Worm (Caenorhabditis elegans) whole organism, young adult: Measurements from ENCODE around the gene dnj-25.

Source experiments
- B0019.2 ChIP-seq: fragments of 200-800 bp; sonication (Bioruptor generic); conservative IDR thresholded peaks from 2 replicates; pipeline ENCODE4 v1.3.6; 2022; ENCODE audit warnings: missing genetic modification reagents, missing genetic modification characterization, missing compliant biosample characterization
- B0035.1 ChIP-seq: sonication (generic microtip); optimal IDR thresholded peaks from 2 replicates; lab custom pipeline; 2016; ENCODE audit warnings: missing genetic modification characterization, mild to moderate bottlenecking, missing compliant biosample characterization, missing genotype, missing genetic modification reagents
- F10E7.11 ChIP-seq: sonication (generic microtip); optimal IDR thresholded peaks from 2 replicates; lab custom pipeline; 2017; ENCODE audit warnings: mild to moderate bottlenecking, missing genetic modification characterization, moderate library complexity, missing compliant biosample characterization
- F52B5.7 ChIP-seq: sonication (generic microtip); optimal IDR thresholded peaks from 2 replicates; lab custom pipeline; 2016; ENCODE audit warnings: mild to moderate bottlenecking, missing genetic modification characterization, missing compliant biosample characterization
- F55B11.4 ChIP-seq: sonication (generic microtip); optimal IDR thresholded peaks from 2 replicates; lab custom pipeline; 2016; ENCODE audit warnings: missing compliant biosample characterization, missing genetic modification characterization, borderline replicate concordance; ENCODE audit not compliant: insufficient read depth
- K12H6.12 ChIP-seq: fragments of 200-800 bp; sonication (Bioruptor generic); optimal IDR thresholded peaks from 2 replicates; lab custom pipeline; 2018; ENCODE audit warnings: mild to moderate bottlenecking, missing genetic modification characterization, missing compliant biosample characterization
- T26A5.8 ChIP-seq: sonication (generic microtip); optimal IDR thresholded peaks from 2 replicates; lab custom pipeline; 2016; ENCODE audit warnings: missing genetic modification characterization, missing compliant biosample characterization
- Y53G8AR.9 ChIP-seq: fragments of 200-800 bp; sonication (Bioruptor generic); conservative IDR thresholded peaks from 2 replicates; pipeline ENCODE4 v1.3.6; 2022; ENCODE audit warnings: missing genetic modification reagents, missing genetic modification characterization, missing compliant biosample characterization
- ZK185.1 ChIP-seq: sonication (generic microtip); optimal IDR thresholded peaks from 2 replicates; lab custom pipeline; 2016; ENCODE audit warnings: mild to moderate bottlenecking, missing genetic modification characterization, missing compliant biosample characterization; ENCODE audit not compliant: poor library complexity, severe bottlenecking
- athp-1 ChIP-seq: sonication (generic microtip); optimal IDR thresholded peaks from 2 replicates; lab custom pipeline; 2017; ENCODE audit warnings: mild to moderate bottlenecking, missing genetic modification characterization, missing compliant biosample characterization
- attf-6 ChIP-seq: fragments of 200-800 bp; sonication (Bioruptor generic); IDR thresholded peaks from 2 replicates; pipeline ENCODE4 v1.3.6; 2022; ENCODE audit warnings: missing genetic modification reagents, missing genetic modification characterization, missing compliant biosample characterization
- bed-1 ChIP-seq: fragments of 200-800 bp; sonication (Bioruptor generic); IDR thresholded peaks from 2 replicates; pipeline ENCODE4 v1.3.6; 2022; ENCODE audit warnings: missing genetic modification reagents, missing genetic modification characterization, missing compliant biosample characterization
- cebp-1 ChIP-seq, 2 experiments: fragments of 200-800 bp in 1 of 2; sonication (Bioruptor generic) in 1 of 2; sonication (generic microtip) in 1 of 2; IDR thresholded peaks in 1 of 2; optimal IDR thresholded peaks in 1 of 2; 2 replicates each; pipeline versions ENCODE4 v1.3.6 to Lab custom; 2017 to 2022; ENCODE audit warnings: missing compliant biosample characterization in 2 of 2, missing genetic modification characterization in 2 of 2, mild to moderate bottlenecking in 1 of 2, missing genetic modification reagents in 1 of 2, moderate library complexity in 1 of 2
- ceh-100 ChIP-seq: fragments of 200-800 bp; sonication (Bioruptor generic); IDR thresholded peaks from 2 replicates; pipeline ENCODE4 v1.3.6; 2022; ENCODE audit warnings: missing genetic modification reagents, missing genetic modification characterization, missing compliant biosample characterization
- dox-1 ChIP-seq: fragments of 200-800 bp; sonication (Bioruptor generic); IDR thresholded peaks from 2 replicates; pipeline ENCODE4 v1.3.6; 2022; ENCODE audit warnings: missing genetic modification reagents, missing genetic modification characterization, missing compliant biosample characterization
- dpl-1 ChIP-seq: fragments of 150-350 bp; optimal IDR thresholded peaks from 2 replicates; lab custom pipeline; 2014; ENCODE audit warnings: missing biosample characterization, missing genetic modification reagents, missing genetic modification characterization
- ets-4 ChIP-seq: fragments of 200-800 bp; sonication (Bioruptor generic); optimal IDR thresholded peaks from 2 replicates; lab custom pipeline; 2018; ENCODE audit warnings: mild to moderate bottlenecking, missing genetic modification characterization, missing compliant biosample characterization
- hlh-26 ChIP-seq: fragments of 200-800 bp; sonication (Bioruptor generic); conservative IDR thresholded peaks from 2 replicates; pipeline ENCODE4 v1.3.6; 2022; ENCODE audit warnings: missing genetic modification reagents, missing genetic modification characterization, missing compliant biosample characterization
- hmg-1.2 ChIP-seq: fragments of 200-800 bp; sonication (Bioruptor generic); IDR thresholded peaks from 2 replicates; pipeline ENCODE4 v1.3.6; 2022; ENCODE audit warnings: missing genetic modification reagents, missing genetic modification characterization, missing compliant biosample characterization
- hsf-1 ChIP-seq: fragments of 200-800 bp; sonication (Bioruptor generic); IDR thresholded peaks from 2 replicates; pipeline ENCODE4 v1.3.6; 2022; ENCODE audit warnings: missing genetic modification reagents, missing genetic modification characterization, missing compliant biosample characterization
- lag-1 ChIP-seq: fragments of 200-800 bp; sonication (Bioruptor generic); IDR thresholded peaks from 2 replicates; pipeline ENCODE4 v1.3.6; 2022; ENCODE audit warnings: missing genetic modification reagents, missing genetic modification characterization, missing compliant biosample characterization
- lin-26 ChIP-seq: fragments of 200-800 bp; sonication (Bioruptor generic); IDR thresholded peaks from 2 replicates; pipeline ENCODE4 v1.3.6; 2022; ENCODE audit warnings: missing genetic modification reagents, missing genetic modification characterization, missing compliant biosample characterization
- lin-35 ChIP-seq, 3 experiments: fragments of 150-350 bp in 2 of 3; sonication (generic microtip) in 1 of 3; optimal IDR thresholded peaks; 2 replicates each; lab custom pipeline; 2014 to 2018; ENCODE audit warnings: missing biosample characterization in 3 of 3, missing genetic modification characterization in 3 of 3, missing genetic modification reagents in 3 of 3
- madf-8 ChIP-seq: fragments of 200-800 bp; sonication (Bioruptor generic); conservative IDR thresholded peaks from 2 replicates; pipeline ENCODE4 v1.3.6; 2022; ENCODE audit warnings: missing genetic modification reagents, missing genetic modification characterization, missing compliant biosample characterization
- mcd-1 ChIP-seq: fragments of 200-800 bp; sonication (Bioruptor generic); IDR thresholded peaks from 2 replicates; pipeline ENCODE4 v1.3.6; 2022; ENCODE audit warnings: missing genetic modification reagents, missing genetic modification characterization, missing compliant biosample characterization
- mel-28 ChIP-seq: sonication (generic microtip); optimal IDR thresholded peaks from 2 replicates; lab custom pipeline; 2016; ENCODE audit warnings: borderline replicate concordance, mild to moderate bottlenecking, missing genetic modification characterization, missing compliant biosample characterization
- mes-4 ChIP-seq: sonication (generic microtip); optimal IDR thresholded peaks from 2 replicates; lab custom pipeline; 2016; ENCODE audit warnings: missing genotype, missing genetic modification characterization, missing compliant biosample characterization
- nfyb-1 ChIP-seq: fragments of 200-800 bp; sonication (Bioruptor generic); IDR thresholded peaks from 2 replicates; pipeline ENCODE4 v1.3.6; 2022; ENCODE audit warnings: missing genetic modification reagents, missing genetic modification characterization, missing compliant biosample characterization
- nhr-120 ChIP-seq: fragments of 200-800 bp; sonication (Bioruptor generic); IDR thresholded peaks from 2 replicates; pipeline ENCODE4 v1.3.6; 2022; ENCODE audit warnings: missing genetic modification characterization, missing compliant biosample characterization
- nhr-179 ChIP-seq: sonication (generic microtip); optimal IDR thresholded peaks from 2 replicates; lab custom pipeline; 2016; ENCODE audit warnings: mild to moderate bottlenecking, missing genetic modification characterization, missing compliant biosample characterization
- rec-8 ChIP-seq, 2 experiments: sonication (generic microtip); optimal IDR thresholded peaks; 2 replicates each; lab custom pipeline; 2016; ENCODE audit warnings: mild to moderate bottlenecking in 2 of 2, missing genetic modification characterization in 2 of 2, missing genetic modification reagents in 2 of 2, missing genotype in 2 of 2, missing biosample characterization in 1 of 2, missing compliant biosample characterization in 1 of 2, moderate library complexity in 1 of 2
- unc-62 ChIP-seq: fragments of 150-350 bp; optimal IDR thresholded peaks from 2 replicates; lab custom pipeline; 2014; ENCODE audit warnings: missing biosample characterization, missing genetic modification reagents, missing genetic modification characterization
- xnd-1 ChIP-seq: sonication (generic microtip); optimal IDR thresholded peaks from 2 replicates; lab custom pipeline; 2016; ENCODE audit warnings: missing genotype, missing genetic modification reagents, missing genetic modification characterization, missing compliant biosample characterization
- zfh-2 ChIP-seq: fragments of 200-800 bp; sonication (Bioruptor generic); conservative IDR thresholded peaks from 2 replicates; pipeline ENCODE4 v1.3.6; 2022; ENCODE audit warnings: missing genetic modification reagents, missing genetic modification characterization, missing compliant biosample characterization
- ztf-18 ChIP-seq: sonication (generic microtip); optimal IDR thresholded peaks from 2 replicates; lab custom pipeline; 2016; ENCODE audit warnings: missing genotype, mild to moderate bottlenecking, missing genetic modification characterization, missing compliant biosample characterization
- ztf-28 ChIP-seq: fragments of 200-800 bp; sonication (Bioruptor generic); IDR thresholded peaks from 2 replicates; pipeline ENCODE4 v1.3.6; 2022; ENCODE audit warnings: missing genetic modification reagents, missing genetic modification characterization, missing compliant biosample characterization
- ztf-3 ChIP-seq: fragments of 200-800 bp; sonication (Bioruptor generic); optimal IDR thresholded peaks from 2 replicates; lab custom pipeline; 2018; ENCODE audit warnings: mild to moderate bottlenecking, missing genetic modification characterization, missing compliant biosample characterization

The dnj-25 gene

ce11 chrV:20728763-20729350 lies 15.3 kb downstream of the dnj-25 start, which contains the start of gene ipla-3 (continued):
- no peak for TF ChIP-seq ets-4 (GFP tag; lab: Kevin White, UChicago)
- TF ChIP-seq hlh-26, result no peak
- TF ChIP-seq mel-28, result no peak
- no peak for TF ChIP-seq ztf-18
- no peak for TF ChIP-seq zfh-2 (GFP tag; lab: Robert Waterston, UW)
- TF ChIP-seq lin-35 (GFP tag; optimal IDR thresholded peaks at IDR 0.05; lab: Kevin White, UChicago), result peak in 1 of 3 experiments; percentile 26
- no peak for TF ChIP-seq xnd-1 (tag; lab: Kevin White, UChicago)
- peak; percentile 72 for TF ChIP-seq K12H6.12
- 0 out of 2 replicates have a peak, but pooled peaks have one; percentile 51 for TF ChIP-seq nfyb-1 (GFP tag; lab: Robert Waterston, UW)
- TF ChIP-seq unc-62 (GFP tag; lab: Kevin White, UChicago), result peak; percentile 1
- peak; percentile 79 for TF ChIP-seq cebp-1 (GFP tag; IDR thresholded peaks at IDR 0.05; lab: Robert Waterston, UW)
- TF ChIP-seq cebp-1 (tag; optimal IDR thresholded peaks at IDR 0.05; lab: Kevin White, UChicago), result peak; percentile 90

DNA sequence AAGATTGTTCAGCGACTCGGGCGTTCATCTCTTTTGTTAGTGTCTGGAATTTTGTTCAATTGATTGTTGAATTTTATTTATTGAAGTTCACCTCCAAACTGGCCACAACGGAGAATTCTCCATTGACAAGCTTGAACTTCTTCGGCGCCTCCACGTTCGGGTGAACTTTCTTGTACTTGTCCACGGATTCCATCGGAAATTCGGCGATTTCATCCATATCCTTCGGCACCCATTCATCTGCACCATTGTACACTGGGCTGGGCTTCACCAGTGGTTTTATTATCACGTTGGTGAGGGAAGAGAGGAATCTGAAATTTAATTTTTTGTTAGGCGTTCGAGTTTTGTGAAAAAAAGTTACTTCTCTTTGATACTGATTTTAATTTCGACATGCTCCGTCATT lies 16.7 kb downstream of the dnj-25 start:
- TF ChIP-seq nhr-120 (GFP tag; lab: Robert Waterston, UW) (no peak), mel-28 (no peak), nhr-179 (tag; lab: Kevin White, UChicago) (no peak), mcd-1 (GFP tag; lab: Robert Waterston, UW) (no peak), unc-62 (GFP tag; lab: Kevin White, UChicago) (no peak), ZK185.1 (tag; lab: Kevin White, UChicago) (no peak)
- TF ChIP-seq, all 124 proteins: peak for 0

ce11 chrV:20722447-20722846 lies 21.7 kb downstream of the dnj-25 start:
- TF ChIP-seq attf-6 (GFP tag; lab: Robert Waterston, UW) (no peak), xnd-1 (tag; lab: Kevin White, UChicago) (no peak), hsf-1 (GFP tag; lab: Robert Waterston, UW) (no peak), ceh-100 (no peak), Y53G8AR.9 (GFP tag; lab: Robert Waterston, UW) (no peak), hmg-1.2 (GFP tag; lab: Robert Waterston, UW) (no peak), rec-8 (tag; optimal IDR thresholded peaks at IDR 0.05; lab: Kevin White, UChicago) (no peak), mes-4 (tag; lab: Kevin White, UChicago) (no peak), F55B11.4 (tag; lab: Kevin White, UChicago) (no peak), lin-26 (no peak), F10E7.11 (no peak), T26A5.8 (no peak), athp-1 (tag; lab: Kevin White, UChicago) (no peak), bed-1 (GFP tag; lab: Robert Waterston, UW) (no peak), K12H6.12 (no peak), ztf-28 (no peak), F52B5.7 (no peak), madf-8 (GFP tag; lab: Robert Waterston, UW) (no peak)

DNA sequence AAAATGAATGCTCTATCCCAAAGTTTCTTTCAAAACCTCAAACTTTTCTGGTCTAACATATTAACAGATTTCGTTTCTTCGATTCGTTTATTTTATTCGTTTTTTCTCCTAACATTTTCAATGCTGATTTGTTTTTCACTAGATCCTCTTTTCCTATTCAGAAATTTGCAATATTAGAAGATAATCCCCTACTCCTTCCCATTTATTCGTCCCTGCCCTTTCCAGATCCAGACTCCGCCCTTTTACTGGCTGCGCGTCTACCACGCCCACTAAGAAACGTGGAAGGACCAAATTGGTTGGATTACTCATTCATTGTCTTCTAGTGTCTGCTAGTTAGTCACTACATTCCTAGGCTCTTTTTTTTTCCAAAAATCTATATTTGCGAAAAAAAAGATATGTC lies 22.2 kb downstream of the dnj-25 start, which contains the start of gene Y44A6C.2:
TSS of gene Y44A6C.2 (plus strand) at position 301 of the 400 bp plus-strand sequence.
- TF ChIP-seq lag-1 (no peak), lin-35 (GFP tag; optimal IDR thresholded peaks at IDR 0.05; lab: Kevin White, UChicago) (no peak), lin-26 (no peak), B0019.2 (GFP tag; lab: Robert Waterston, UW) (no peak), ztf-3 (GFP tag; lab: Kevin White, UChicago) (no peak), dox-1 (GFP tag; lab: Robert Waterston, UW) (no peak), B0035.1 (no peak), mcd-1 (GFP tag; lab: Robert Waterston, UW) (no peak), dpl-1 (GFP tag; lab: Kevin White, UChicago) (no peak)
